Worm (Caenorhabditis elegans): Measurements from ENCODE around the gene hsp-60.

ce11 chrIII:1584216-1584715, 35.3 kb upstream of the hsp-60 start:
- no peak for TF ChIP-seq snpc-4 (GFP tag; optimal IDR thresholded peaks at IDR 0.05)
- TF ChIP-seq snpc-4 (tag; optimal IDR thresholded peaks at IDR 0.05), result no peak
- no peak for TF ChIP-seq ama-1 (optimal IDR thresholded peaks at IDR 0.05)
- TF ChIP-seq ama-1 (GFP tag; optimal IDR thresholded peaks at IDR 0.05), result no peak
- TF ChIP-seq tlf-1 (GFP tag; optimal IDR thresholded peaks at IDR 0.05), result no peak
- no peak for TF ChIP-seq chd-7 (tag; optimal IDR thresholded peaks at IDR 0.05)
- TF ChIP-seq nhr-27 (tag; optimal IDR thresholded peaks at IDR 0.05), result no peak
- no peak for TF ChIP-seq madf-10 (tag; optimal IDR thresholded peaks at IDR 0.05)
- no peak for TF ChIP-seq nhr-80 (tag; optimal IDR thresholded peaks at IDR 0.05)
- no peak for TF ChIP-seq unc-62 (GFP tag; optimal IDR thresholded peaks at IDR 0.05)
- TF ChIP-seq B0035.1 (tag; optimal IDR thresholded peaks at IDR 0.05), result no peak
- TF ChIP-seq lin-35 (GFP tag; optimal IDR thresholded peaks at IDR 0.05), result no peak

All from whole organism, young adult.